Fruit fly (Drosophila melanogaster) whole organism, embryonic: ENCODE results near the gene AANATL7.

ENCODE experiments used
- Blimp-1 ChIP-seq: fragments of 200-800 bp; sonication (Bioruptor generic); optimal IDR thresholded peaks from 3 replicates; lab custom pipeline; 2018; ENCODE audit warnings: missing biosample characterization, missing genetic modification characterization, mild to moderate bottlenecking, moderate library complexity, missing genetic modification reagents
- BtbVII ChIP-seq: fragments of 200-800 bp; sonication (Bioruptor generic); optimal IDR thresholded peaks from 3 replicates; lab custom pipeline; 2017; ENCODE audit warnings: missing biosample characterization, mild to moderate bottlenecking, missing genetic modification characterization
- CG11085 ChIP-seq: fragments of 200-800 bp; sonication (Bioruptor generic); IDR thresholded peaks from 2 replicates; pipeline ENCODE4 v1.3.6; 2022; ENCODE audit warnings: missing biosample characterization, missing genetic modification characterization
- CG12104 ChIP-seq: fragments of 200-800 bp; sonication (Bioruptor generic); optimal IDR thresholded peaks from 3 replicates; lab custom pipeline; 2016; ENCODE audit warnings: missing biosample characterization, missing genetic modification characterization
- CG12236 ChIP-seq: fragments of 200-800 bp; sonication (Bioruptor generic); optimal IDR thresholded peaks from 2 replicates; lab custom pipeline; 2016; ENCODE audit warnings: missing biosample characterization, missing genetic modification characterization
- CG12659 ChIP-seq: fragments of 200-800 bp; sonication (Bioruptor generic); optimal IDR thresholded peaks from 3 replicates; lab custom pipeline; 2017; ENCODE audit warnings: mild to moderate bottlenecking, missing biosample characterization, missing genetic modification reagents, missing genetic modification characterization
- CG13123 ChIP-seq: fragments of 200-800 bp; sonication (Bioruptor generic); optimal IDR thresholded peaks from 2 replicates; lab custom pipeline; 2016; ENCODE audit warnings: missing biosample characterization, missing genetic modification characterization
- CG13894 ChIP-seq: fragments of 200-800 bp; sonication (Bioruptor generic); optimal IDR thresholded peaks from 3 replicates; lab custom pipeline; 2018; ENCODE audit warnings: missing biosample characterization, mild to moderate bottlenecking, missing genetic modification characterization, moderate library complexity
- CG17328 ChIP-seq: fragments of 200-800 bp; sonication (Bioruptor generic); IDR thresholded peaks from 2 replicates; pipeline ENCODE4 v1.3.6; 2022; ENCODE audit warnings: missing biosample characterization, missing genetic modification characterization
- CG2889 ChIP-seq: fragments of 200-800 bp; sonication (Bioruptor generic); IDR thresholded peaks from 3 replicates; pipeline ENCODE4 v1.3.6; 2022; ENCODE audit warnings: missing biosample characterization, missing genetic modification characterization
- CG3281 ChIP-seq: fragments of 200-800 bp; sonication (Bioruptor generic); optimal IDR thresholded peaks from 3 replicates; lab custom pipeline; 2017; ENCODE audit warnings: missing biosample characterization, mild to moderate bottlenecking, missing genetic modification characterization
- CG34422 ChIP-seq: fragments of 200-800 bp; sonication (Bioruptor generic); IDR thresholded peaks from 3 replicates; pipeline ENCODE4 v1.3.6; 2022; ENCODE audit warnings: missing biosample characterization, missing genetic modification characterization
- CG4617 ChIP-seq: fragments of 200-800 bp; sonication (Bioruptor generic); optimal IDR thresholded peaks from 3 replicates; lab custom pipeline; 2016; ENCODE audit warnings: missing biosample characterization, missing genetic modification characterization, borderline replicate concordance
- CG6175 ChIP-seq: fragments of 200-800 bp; sonication (Bioruptor generic); IDR thresholded peaks from 3 replicates; pipeline ENCODE4 v1.3.6; 2022; ENCODE audit warnings: missing biosample characterization, missing genetic modification characterization
- CG6254 ChIP-seq: fragments of 200-800 bp; sonication (Bioruptor generic); optimal IDR thresholded peaks from 3 replicates; lab custom pipeline; 2017; ENCODE audit warnings: mild to moderate bottlenecking, missing biosample characterization, missing genetic modification reagents, missing genetic modification characterization
- CG8281 ChIP-seq: fragments of 200-800 bp; sonication (Bioruptor generic); optimal IDR thresholded peaks from 2 replicates; lab custom pipeline; 2018; ENCODE audit warnings: missing biosample characterization, mild to moderate bottlenecking, missing genetic modification characterization, moderate library complexity
- CG9437 ChIP-seq: fragments of 200-800 bp; sonication (Bioruptor generic); optimal IDR thresholded peaks from 2 replicates; lab custom pipeline; 2018; ENCODE audit warnings: missing biosample characterization, mild to moderate bottlenecking, missing genetic modification characterization
- CG9609 ChIP-seq: fragments of 200-800 bp; sonication (Bioruptor generic); optimal IDR thresholded peaks from 3 replicates; lab custom pipeline; 2016; ENCODE audit warnings: missing biosample characterization, missing genetic modification characterization
- D ChIP-seq, 2 experiments: fragments of 200-800 bp in 1 of 2; fragments of >200 bp in 1 of 2; sonication (Bioruptor generic) in 1 of 2; optimal IDR thresholded peaks; 2 replicates in 1 of 2; 3 replicates in 1 of 2; lab custom pipeline; 2017; ENCODE audit warnings: mild to moderate bottlenecking in 1 of 2, missing biosample characterization in 1 of 2, missing genetic modification characterization in 1 of 2, missing genetic modification reagents in 1 of 2
- Dad ChIP-seq: fragments of 200-800 bp; sonication (Bioruptor generic); optimal IDR thresholded peaks from 3 replicates; lab custom pipeline; 2016; ENCODE audit warnings: missing biosample characterization, missing genetic modification characterization
- Dek ChIP-seq: fragments of 200-800 bp; sonication (Bioruptor generic); optimal IDR thresholded peaks from 3 replicates; lab custom pipeline; 2019; ENCODE audit warnings: missing biosample characterization, mild to moderate bottlenecking, missing genetic modification characterization, moderate library complexity
- Drgx ChIP-seq: fragments of 200-800 bp; sonication (Bioruptor generic); IDR thresholded peaks from 2 replicates; pipeline ENCODE4 v1.3.6; 2022; ENCODE audit warnings: missing biosample characterization, missing genetic modification characterization
- H2.0 ChIP-seq: fragments of 200-800 bp; sonication (Bioruptor generic); IDR thresholded peaks from 2 replicates; pipeline ENCODE4 v1.3.6; 2022; ENCODE audit warnings: missing biosample characterization, missing genetic modification characterization
- HHEX ChIP-seq: fragments of 200-800 bp; sonication (Bioruptor generic); optimal IDR thresholded peaks from 3 replicates; lab custom pipeline; 2017; ENCODE audit warnings: missing biosample characterization, mild to moderate bottlenecking, missing genetic modification characterization, missing genetic modification reagents
- Hr39 ChIP-seq: fragments of >200 bp; optimal IDR thresholded peaks from 2 replicates; lab custom pipeline; 2017
- MBD-R2 ChIP-seq: fragments of 200-800 bp; sonication (Bioruptor generic); IDR thresholded peaks from 2 replicates; pipeline ENCODE4 v1.3.6; 2022; ENCODE audit warnings: missing biosample characterization, missing genetic modification characterization
- MTF-1 ChIP-seq: fragments of 200-800 bp; sonication (Bioruptor generic); optimal IDR thresholded peaks from 2 replicates; lab custom pipeline; 2018; ENCODE audit warnings: missing biosample characterization, mild to moderate bottlenecking, missing genetic modification characterization, borderline replicate concordance
- Rfx ChIP-seq: fragments of 200-800 bp; sonication (Bioruptor generic); IDR thresholded peaks from 2 replicates; pipeline ENCODE4 v1.3.6; 2022; ENCODE audit warnings: missing biosample characterization, missing genetic modification characterization
- Sin3A ChIP-seq: fragments of >200 bp; optimal IDR thresholded peaks from 2 replicates; lab custom pipeline; 2018
- Xrp1 ChIP-seq: fragments of 200-800 bp; sonication (Bioruptor generic); IDR thresholded peaks from 2 replicates; pipeline ENCODE4 v1.3.6; 2022; ENCODE audit warnings: missing biosample characterization, missing genetic modification characterization
- al ChIP-seq: fragments of 200-800 bp; sonication (Bioruptor generic); IDR thresholded peaks from 2 replicates; pipeline ENCODE4 v1.3.6; 2022; ENCODE audit warnings: missing biosample characterization, missing genetic modification characterization
- amos ChIP-seq: fragments of 200-800 bp; sonication (Bioruptor generic); IDR thresholded peaks from 2 replicates; pipeline ENCODE4 v1.3.6; 2022; ENCODE audit warnings: missing biosample characterization, missing genetic modification characterization; ENCODE audit not compliant: partially characterized antibody
- br ChIP-seq: fragments of >200 bp; optimal IDR thresholded peaks from 2 replicates; lab custom pipeline; 2017
- cas ChIP-seq: fragments of 200-800 bp; sonication (Bioruptor generic); IDR thresholded peaks from 2 replicates; pipeline ENCODE4 v1.3.6; 2022; ENCODE audit warnings: missing biosample characterization, missing genetic modification characterization
- cato ChIP-seq: fragments of 200-800 bp; sonication (Bioruptor generic); optimal IDR thresholded peaks from 2 replicates; lab custom pipeline; 2016; ENCODE audit warnings: missing biosample characterization, missing genetic modification characterization, borderline replicate concordance
- exex ChIP-seq: fragments of 200-800 bp; sonication (Bioruptor generic); optimal IDR thresholded peaks from 4 replicates; lab custom pipeline; 2018; ENCODE audit warnings: missing biosample characterization, mild to moderate bottlenecking, missing genetic modification characterization, moderate library complexity
- fru ChIP-seq: fragments of >200 bp; optimal IDR thresholded peaks from 2 replicates; lab custom pipeline; 2017
- ftz-f1 ChIP-seq: fragments of 200-800 bp; sonication (Bioruptor generic); optimal IDR thresholded peaks from 2 replicates; lab custom pipeline; 2016; ENCODE audit warnings: missing biosample characterization, missing genetic modification characterization
- gt ChIP-seq: fragments of 200-800 bp; sonication (Bioruptor generic); IDR thresholded peaks from 2 replicates; pipeline ENCODE4 v1.3.6; 2022; ENCODE audit warnings: missing biosample characterization, missing genetic modification characterization
- h ChIP-seq: fragments of >200 bp; optimal IDR thresholded peaks from 2 replicates; lab custom pipeline; 2017
- mam ChIP-seq: fragments of 200-800 bp; sonication (Bioruptor generic); optimal IDR thresholded peaks from 3 replicates; lab custom pipeline; 2016; ENCODE audit warnings: missing biosample characterization, missing genetic modification characterization
- nom ChIP-seq: fragments of 200-800 bp; sonication (Bioruptor generic); optimal IDR thresholded peaks from 2 replicates; lab custom pipeline; 2017; ENCODE audit warnings: missing biosample characterization, missing genetic modification characterization, mild to moderate bottlenecking, moderate library complexity, missing genetic modification reagents
- onecut ChIP-seq: fragments of 200-800 bp; sonication (Bioruptor generic); IDR thresholded peaks from 2 replicates; pipeline ENCODE4 v1.3.6; 2022; ENCODE audit warnings: missing biosample characterization, missing genetic modification characterization
- org-1 ChIP-seq: fragments of 200-800 bp; sonication (Bioruptor generic); optimal IDR thresholded peaks from 2 replicates; lab custom pipeline; 2017; ENCODE audit warnings: missing biosample characterization, missing genetic modification characterization
- pb ChIP-seq: fragments of 200-800 bp; sonication (Bioruptor generic); optimal IDR thresholded peaks from 3 replicates; lab custom pipeline; 2016; ENCODE audit warnings: missing biosample characterization, missing genetic modification characterization
- pzg ChIP-seq: fragments of 200-800 bp; sonication (Bioruptor generic); optimal IDR thresholded peaks from 3 replicates; lab custom pipeline; 2018; ENCODE audit warnings: missing biosample characterization, mild to moderate bottlenecking, missing genetic modification characterization, moderate library complexity
- seq ChIP-seq: fragments of 200-800 bp; sonication (Bioruptor generic); IDR thresholded peaks from 2 replicates; pipeline ENCODE4 v1.3.6; 2022; ENCODE audit warnings: missing biosample characterization, missing genetic modification characterization
- slp2 ChIP-seq: fragments of 200-800 bp; sonication (Bioruptor generic); optimal IDR thresholded peaks from 2 replicates; lab custom pipeline; 2016; ENCODE audit warnings: missing biosample characterization, missing genetic modification characterization
- unc-4 ChIP-seq: fragments of 200-800 bp; sonication (Bioruptor generic); IDR thresholded peaks from 2 replicates; pipeline ENCODE4 v1.3.6; 2022; ENCODE audit warnings: missing biosample characterization, missing genetic modification characterization; ENCODE audit not compliant: partially characterized antibody
- usp ChIP-seq: fragments of >200 bp; optimal IDR thresholded peaks from 2 replicates; lab custom pipeline; 2017; ENCODE audit warnings: missing biosample characterization, missing genetic modification characterization
- wek ChIP-seq: fragments of 200-800 bp; sonication (Bioruptor generic); optimal IDR thresholded peaks from 3 replicates; lab custom pipeline; 2018; ENCODE audit warnings: missing biosample characterization, mild to moderate bottlenecking, missing genetic modification characterization, moderate library complexity
- zf30C ChIP-seq: fragments of 200-800 bp; sonication (Bioruptor generic); optimal IDR thresholded peaks from 3 replicates; lab custom pipeline; 2018; ENCODE audit warnings: missing biosample characterization, mild to moderate bottlenecking, missing genetic modification characterization

Gene AANATL7

DNA sequence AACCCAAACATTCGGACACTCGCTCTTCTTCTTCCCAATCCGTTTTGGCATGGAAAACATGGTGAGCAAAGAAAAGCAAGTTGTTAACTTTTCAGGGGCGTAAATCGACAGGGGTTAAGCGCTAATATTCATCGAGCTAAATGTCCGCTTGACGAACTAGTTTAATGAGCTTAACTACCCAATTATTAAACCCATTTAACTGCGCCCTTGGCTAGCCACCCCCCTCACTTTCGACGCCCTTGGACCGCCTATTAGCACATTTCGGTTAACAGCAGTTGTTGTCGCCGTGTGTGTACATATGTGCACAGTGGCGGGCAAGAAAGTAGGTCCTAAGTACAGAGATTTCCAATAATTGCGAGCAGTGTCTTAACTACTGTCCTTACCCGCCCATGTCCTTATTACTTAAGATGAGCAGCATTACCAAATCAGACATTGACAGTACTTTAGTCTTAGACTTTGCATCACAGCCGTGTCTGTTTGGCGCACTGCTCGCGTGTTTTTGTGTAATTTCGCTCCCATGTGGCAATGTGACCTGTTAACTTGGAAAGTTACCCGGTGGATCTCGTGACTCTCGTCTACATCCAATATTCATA is 8.8 kb downstream of the AANATL7 start (continued):
- TF ChIP-seq CG12659 (peak; percentile 93), Sin3A (lab: Kevin White, UChicago) (no peak), seq (peak; percentile 87), slp2 (GFP tag; lab: Kevin White, UChicago) (peak; percentile 90), HHEX (GFP tag; lab: Kevin White, UChicago) (peak; percentile 92), CG12104 (GFP tag; lab: Kevin White, UChicago) (peak; percentile 82), cas (GFP tag; lab: Robert Waterston, UW) (peak; percentile 94), Blimp-1 (GFP tag; lab: Kevin White, UChicago) (peak; percentile 72), br (no peak), zf30C (GFP tag; lab: Kevin White, UChicago) (no peak), gt (peak; percentile 80), Drgx (GFP tag; lab: Robert Waterston, UW) (peak; percentile 97), cato (peak; percentile 66), CG4617 (peak; percentile 77), CG6254 (GFP tag; lab: Kevin White, UChicago) (peak; percentile 67), usp (GFP tag; lab: Kevin White, UChicago) (no peak), CG11085 (peak; percentile 95), CG6175 (GFP tag; lab: Robert Waterston, UW) (peak; percentile 95), BtbVII (GFP tag; lab: Kevin White, UChicago) (peak; percentile 88), H2.0 (peak; percentile 90), CG9437 (GFP tag; lab: Kevin White, UChicago) (peak; percentile 70), mam (peak; percentile 98), amos (GFP tag; lab: Robert Waterston, UW) (no peak), exex (tag; lab: Kevin White, UChicago) (peak; percentile 69), CG17328 (GFP tag; lab: Robert Waterston, UW) (peak; percentile 90), al (peak; percentile 94), Xrp1 (GFP tag; lab: Robert Waterston, UW) (peak; percentile 90), CG13123 (GFP tag; lab: Kevin White, UChicago) (peak; percentile 83), org-1 (GFP tag; lab: Kevin White, UChicago) (peak; percentile 94), CG3281 (GFP tag; lab: Kevin White, UChicago) (peak; percentile 92), pb (GFP tag; lab: Kevin White, UChicago) (peak; percentile 89), CG8281 (tag; lab: Kevin White, UChicago) (peak; percentile 63), CG9609 (GFP tag; lab: Kevin White, UChicago) (peak; percentile 92), CG13894 (tag; lab: Kevin White, UChicago) (peak; percentile 89), Rfx (peak; percentile 99), h (lab: Kevin White, UChicago) (no peak), pzg (GFP tag; lab: Kevin White, UChicago) (peak; percentile 26), nom (GFP tag; lab: Kevin White, UChicago) (no peak), onecut (GFP tag; lab: Robert Waterston, UW) (peak; percentile 74), Dek (tag; lab: Kevin White, UChicago) (peak; percentile 91), CG34422 (GFP tag; lab: Robert Waterston, UW) (peak; percentile 96), unc-4 (GFP tag; lab: Robert Waterston, UW) (no peak), wek (GFP tag; lab: Kevin White, UChicago) (peak; percentile 61), fru (no peak), MTF-1 (peak; percentile 76), ftz-f1 (peak; percentile 78), Dad (GFP tag; lab: Kevin White, UChicago) (peak; percentile 93), CG2889 (GFP tag; lab: Robert Waterston, UW) (peak; percentile 88), D (optimal IDR thresholded peaks at IDR 0.05; lab: Kevin White, UChicago) (no peak), D (GFP tag; optimal IDR thresholded peaks at IDR 0.05; lab: Kevin White, UChicago) (peak; percentile 66), Hr39 (lab: Kevin White, UChicago) (no peak), CG12236 (GFP tag; lab: Kevin White, UChicago) (peak; percentile 65), MBD-R2 (peak; percentile 91)
